Fruit fly (Drosophila melanogaster): ENCODE measurements around the gene CG2681.

DNA sequence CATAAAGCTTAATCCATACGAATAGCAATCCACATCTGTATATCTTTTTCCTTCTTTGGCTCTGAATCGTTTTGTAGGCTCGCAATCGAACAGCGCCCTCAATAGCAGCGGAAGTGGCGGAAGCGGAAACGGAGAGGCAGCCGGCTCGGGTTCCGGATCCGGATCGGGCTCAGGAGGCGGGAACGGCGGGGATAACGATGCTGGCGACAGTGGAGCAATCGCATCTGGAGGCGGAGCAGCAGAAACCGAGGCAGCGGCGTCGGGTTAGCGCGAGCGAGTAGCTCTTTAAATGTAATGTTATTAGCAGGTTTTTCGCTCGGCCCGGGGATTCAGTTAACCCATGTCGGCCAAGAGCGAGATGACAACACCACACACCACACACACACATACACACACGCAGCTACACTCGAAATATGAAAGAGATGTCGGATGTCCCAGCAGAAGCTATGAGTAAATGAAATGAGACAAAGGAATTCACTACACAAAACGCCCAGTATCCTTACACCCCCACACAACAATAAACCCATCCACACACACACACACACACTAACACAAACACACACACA, 31.4 kb upstream of the CG2681 start:
- no peak for TF ChIP-seq svp (GFP tag)
- TF ChIP-seq CG11902 (GFP tag; optimal IDR thresholded peaks at IDR 0.05): no peak
- no peak for TF ChIP-seq vri (GFP tag; optimal IDR thresholded peaks at IDR 0.05)
- TF ChIP-seq CG8632 (GFP tag; optimal IDR thresholded peaks at IDR 0.05): no peak
- no peak for TF ChIP-seq Blimp-1 (GFP tag; optimal IDR thresholded peaks at IDR 0.05)
- TF ChIP-seq Ets96B (tag; optimal IDR thresholded peaks at IDR 0.05): no peak
- TF ChIP-seq CG6808 (GFP tag; optimal IDR thresholded peaks at IDR 0.05): no peak
- no peak for TF ChIP-seq CG6276 (GFP tag; optimal IDR thresholded peaks at IDR 0.05)
- TF ChIP-seq CG6854 (GFP tag; optimal IDR thresholded peaks at IDR 0.05): no peak
- TF ChIP-seq CG1621 (tag; optimal IDR thresholded peaks at IDR 0.05): no peak
- TF ChIP-seq Smox (GFP tag; optimal IDR thresholded peaks at IDR 0.05): no peak
- no peak for TF ChIP-seq Sox15 (GFP tag; optimal IDR thresholded peaks at IDR 0.05)

All from whole organism, prepupa.